Worm (Caenorhabditis elegans): ENCODE data around the gene ctsa-1.1.

DNA sequence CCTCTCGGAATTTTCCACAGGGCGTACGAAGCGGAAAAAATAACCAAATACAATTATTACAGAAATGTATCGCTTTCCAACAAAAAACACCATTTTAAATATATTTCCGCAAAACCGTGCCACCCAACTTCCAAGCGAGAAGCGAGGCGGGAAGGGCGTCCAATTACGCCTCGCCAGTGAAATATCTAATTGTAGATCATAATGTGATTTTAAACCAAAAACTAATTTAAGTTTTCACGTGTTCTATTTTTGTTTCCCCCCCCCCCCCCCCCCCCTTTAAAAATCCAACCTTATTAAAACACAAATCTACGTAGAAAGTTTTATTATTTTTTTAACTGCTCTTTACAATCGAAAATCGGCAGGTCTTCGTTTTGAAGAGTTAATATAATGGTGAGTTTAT lies 48.0 kb upstream of the ctsa-1.1 start, which contains the start of gene F10G7.12:
- TF ChIP-seq aly-1 (tag; optimal IDR thresholded peaks at IDR 0.05) (no peak), ama-1 (optimal IDR thresholded peaks at IDR 0.05) (no peak), pes-1 (GFP tag; IDR thresholded peaks at IDR 0.05) (no peak), flt-1 (GFP tag; IDR thresholded peaks at IDR 0.05) (no peak), hmg-4 (GFP tag; optimal IDR thresholded peaks at IDR 0.05) (no peak)
